Fruit fly (Drosophila melanogaster) whole organism, embryonic: ENCODE results near the gene nmdyn-D7.

Experiments used
- Antp ChIP-seq: fragments of 200-800 bp; sonication (Bioruptor generic); optimal IDR thresholded peaks from 3 replicates; lab custom pipeline; 2016; ENCODE audit warnings: missing biosample characterization, missing genetic modification characterization
- CG10209 ChIP-seq: fragments of 200-800 bp; sonication (Bioruptor generic); optimal IDR thresholded peaks from 3 replicates; lab custom pipeline; 2017; ENCODE audit warnings: missing biosample characterization, mild to moderate bottlenecking, missing genetic modification characterization, missing genetic modification reagents
- CG10959 ChIP-seq: fragments of 200-800 bp; sonication (Bioruptor generic); IDR thresholded peaks from 2 replicates; pipeline ENCODE4 v1.3.6; 2022; ENCODE audit warnings: missing biosample characterization, missing genetic modification characterization
- CG12104 ChIP-seq: fragments of 200-800 bp; sonication (Bioruptor generic); optimal IDR thresholded peaks from 3 replicates; lab custom pipeline; 2016; ENCODE audit warnings: missing biosample characterization, missing genetic modification characterization
- CG12659 ChIP-seq: fragments of 200-800 bp; sonication (Bioruptor generic); optimal IDR thresholded peaks from 3 replicates; lab custom pipeline; 2017; ENCODE audit warnings: mild to moderate bottlenecking, missing biosample characterization, missing genetic modification reagents, missing genetic modification characterization
- CG13296 ChIP-seq: fragments of 200-800 bp; sonication (Bioruptor generic); optimal IDR thresholded peaks from 3 replicates; lab custom pipeline; 2018; ENCODE audit warnings: missing biosample characterization, mild to moderate bottlenecking, missing genetic modification characterization
- CG14050 ChIP-seq: fragments of 200-800 bp; sonication (Bioruptor generic); IDR thresholded peaks from 3 replicates; pipeline ENCODE4 v1.3.6; 2022; ENCODE audit warnings: missing biosample characterization, missing genetic modification characterization
- CG14667 ChIP-seq: fragments of 200-800 bp; sonication (Bioruptor generic); IDR thresholded peaks from 2 replicates; pipeline ENCODE4 v1.3.6; 2022; ENCODE audit warnings: missing biosample characterization, missing genetic modification characterization
- CG1602 ChIP-seq: fragments of 200-800 bp; sonication (Bioruptor generic); optimal IDR thresholded peaks from 3 replicates; lab custom pipeline; 2016; ENCODE audit warnings: missing biosample characterization, missing genetic modification characterization
- CG17186 ChIP-seq: fragments of 200-800 bp; sonication (Bioruptor generic); optimal IDR thresholded peaks from 3 replicates; lab custom pipeline; 2017; ENCODE audit warnings: missing biosample characterization, missing genetic modification reagents, missing genetic modification characterization
- CG17568 ChIP-seq: fragments of 200-800 bp; sonication (Bioruptor generic); optimal IDR thresholded peaks from 2 replicates; lab custom pipeline; 2018; ENCODE audit warnings: missing biosample characterization, mild to moderate bottlenecking, missing genetic modification characterization, moderate library complexity
- CG2120 ChIP-seq: fragments of 200-800 bp; sonication (Bioruptor generic); optimal IDR thresholded peaks from 3 replicates; lab custom pipeline; 2016; ENCODE audit warnings: missing biosample characterization, missing genetic modification characterization
- CG31441 ChIP-seq: fragments of 200-800 bp; sonication (Bioruptor generic); IDR thresholded peaks from 2 replicates; pipeline ENCODE4 v1.3.6; 2022; ENCODE audit warnings: missing biosample characterization, missing genetic modification characterization
- CG34224 ChIP-seq: fragments of 200-800 bp; sonication (Bioruptor generic); IDR thresholded peaks from 3 replicates; pipeline ENCODE4 v1.3.6; 2022; ENCODE audit warnings: missing biosample characterization, missing genetic modification characterization; ENCODE audit not compliant: partially characterized antibody
- CG3838 ChIP-seq: fragments of 200-800 bp; sonication (Bioruptor generic); optimal IDR thresholded peaks from 3 replicates; lab custom pipeline; 2016; ENCODE audit warnings: missing biosample characterization, missing genetic modification characterization
- CG4282 ChIP-seq: fragments of 200-800 bp; sonication (Bioruptor generic); optimal IDR thresholded peaks from 2 replicates; lab custom pipeline; 2016; ENCODE audit warnings: missing biosample characterization, missing genetic modification characterization
- CG6683 ChIP-seq: fragments of 200-800 bp; sonication (Bioruptor generic); optimal IDR thresholded peaks from 2 replicates; lab custom pipeline; 2017; ENCODE audit warnings: missing biosample characterization, mild to moderate bottlenecking, missing genetic modification characterization, missing genetic modification reagents
- CG6765 ChIP-seq: fragments of 200-800 bp; sonication (Bioruptor generic); optimal IDR thresholded peaks from 3 replicates; lab custom pipeline; 2017; ENCODE audit warnings: missing biosample characterization, mild to moderate bottlenecking, missing genetic modification characterization
- CG8089 ChIP-seq: fragments of 200-800 bp; sonication (Bioruptor generic); optimal IDR thresholded peaks from 3 replicates; lab custom pipeline; 2016; ENCODE audit warnings: missing biosample characterization, missing genetic modification characterization
- CG8281 ChIP-seq: fragments of 200-800 bp; sonication (Bioruptor generic); optimal IDR thresholded peaks from 2 replicates; lab custom pipeline; 2018; ENCODE audit warnings: missing biosample characterization, mild to moderate bottlenecking, missing genetic modification characterization, moderate library complexity
- CG9727 ChIP-seq: fragments of 200-800 bp; sonication (Bioruptor generic); optimal IDR thresholded peaks from 3 replicates; lab custom pipeline; 2017; ENCODE audit warnings: missing biosample characterization, mild to moderate bottlenecking, missing genetic modification characterization
- CHES-1-like ChIP-seq: fragments of 200-800 bp; sonication (Bioruptor generic); optimal IDR thresholded peaks from 2 replicates; lab custom pipeline; 2016; ENCODE audit warnings: missing biosample characterization, missing genetic modification characterization
- Deaf1 ChIP-seq: fragments of 200-800 bp; optimal IDR thresholded peaks from 3 replicates; lab custom pipeline; 2019; ENCODE audit warnings: missing biosample characterization, mild to moderate bottlenecking, missing genetic modification characterization, moderate library complexity
- Doc3 ChIP-seq: fragments of 200-800 bp; sonication (Bioruptor generic); IDR thresholded peaks from 3 replicates; pipeline ENCODE4 v1.3.6; 2022; ENCODE audit warnings: missing biosample characterization, missing genetic modification characterization; ENCODE audit not compliant: partially characterized antibody
- H2.0 ChIP-seq: fragments of 200-800 bp; sonication (Bioruptor generic); IDR thresholded peaks from 2 replicates; pipeline ENCODE4 v1.3.6; 2022; ENCODE audit warnings: missing biosample characterization, missing genetic modification characterization
- HLH4C ChIP-seq: fragments of 200-800 bp; sonication (Bioruptor generic); IDR thresholded peaks from 3 replicates; pipeline ENCODE4 v1.3.6; 2022; ENCODE audit warnings: missing biosample characterization, missing genetic modification characterization; ENCODE audit not compliant: partially characterized antibody
- Hr3 ChIP-seq: fragments of 200-800 bp; sonication (Bioruptor generic); optimal IDR thresholded peaks from 3 replicates; lab custom pipeline; 2016; ENCODE audit warnings: missing biosample characterization, missing genetic modification characterization
- Hr78 ChIP-seq, 2 experiments: fragments of 200-800 bp in 1 of 2; fragments of >200 bp in 1 of 2; sonication (Bioruptor generic) in 1 of 2; optimal IDR thresholded peaks; 2 replicates each; lab custom pipeline; 2017 to 2019; ENCODE audit warnings: missing biosample characterization in 2 of 2, missing genetic modification characterization in 2 of 2, mild to moderate bottlenecking in 1 of 2, moderate library complexity in 1 of 2
- Pdp1 ChIP-seq, 2 experiments: fragments of 200-800 bp; sonication (Bioruptor generic); optimal IDR thresholded peaks; 3 replicates each; lab custom pipeline; 2016; ENCODE audit warnings: missing biosample characterization in 2 of 2, missing genetic modification characterization in 2 of 2, mild to moderate bottlenecking in 1 of 2, moderate library complexity in 1 of 2
- Sry-β ChIP-seq: fragments of 200-800 bp; sonication (Bioruptor generic); optimal IDR thresholded peaks from 2 replicates; lab custom pipeline; 2018; ENCODE audit warnings: missing biosample characterization, mild to moderate bottlenecking, missing genetic modification characterization, moderate library complexity
- aop ChIP-seq: fragments of 200-800 bp; sonication (Bioruptor generic); IDR thresholded peaks from 2 replicates; pipeline ENCODE4 v1.3.6; 2022; ENCODE audit warnings: missing biosample characterization, missing genetic modification characterization
- ap ChIP-seq: fragments of 200-800 bp; sonication (Bioruptor generic); IDR thresholded peaks from 2 replicates; pipeline ENCODE4 v1.3.6; 2022; ENCODE audit warnings: missing biosample characterization, missing genetic modification characterization
- cato ChIP-seq: fragments of 200-800 bp; sonication (Bioruptor generic); optimal IDR thresholded peaks from 2 replicates; lab custom pipeline; 2016; ENCODE audit warnings: missing biosample characterization, missing genetic modification characterization, borderline replicate concordance
- chm ChIP-seq: fragments of 200-800 bp; sonication (Bioruptor generic); IDR thresholded peaks from 2 replicates; pipeline ENCODE4 v1.3.6; 2022; ENCODE audit warnings: missing biosample characterization, missing genetic modification characterization
- corto ChIP-seq: fragments of 200-800 bp; sonication (Bioruptor generic); optimal IDR thresholded peaks from 2 replicates; lab custom pipeline; 2016; ENCODE audit warnings: missing biosample characterization, mild to moderate bottlenecking, missing genetic modification characterization, moderate library complexity
- dysf ChIP-seq: fragments of 200-800 bp; sonication (Bioruptor generic); IDR thresholded peaks from 3 replicates; pipeline ENCODE4 v1.3.6; 2022; ENCODE audit warnings: missing biosample characterization, missing genetic modification characterization
- fd3F ChIP-seq: fragments of 200-800 bp; sonication (Bioruptor generic); optimal IDR thresholded peaks from 2 replicates; lab custom pipeline; 2018; ENCODE audit warnings: missing biosample characterization, mild to moderate bottlenecking, missing genetic modification characterization, moderate library complexity
- fru ChIP-seq: fragments of >200 bp; optimal IDR thresholded peaks from 2 replicates; lab custom pipeline; 2017
- grau ChIP-seq: fragments of 200-800 bp; optimal IDR thresholded peaks from 3 replicates; lab custom pipeline; 2019; ENCODE audit warnings: missing biosample characterization, mild to moderate bottlenecking, missing genetic modification characterization, moderate library complexity
- jigr1 ChIP-seq: fragments of 200-800 bp; sonication (Bioruptor generic); IDR thresholded peaks from 3 replicates; pipeline ENCODE4 v1.3.6; 2022; ENCODE audit warnings: missing biosample characterization, missing genetic modification characterization
- lmd ChIP-seq: fragments of 200-800 bp; sonication (Bioruptor generic); IDR thresholded peaks from 2 replicates; pipeline ENCODE4 v1.3.6; 2022; ENCODE audit warnings: missing biosample characterization, missing genetic modification characterization
- sd ChIP-seq: fragments of 200-800 bp; sonication (Bioruptor generic); optimal IDR thresholded peaks from 3 replicates; lab custom pipeline; 2018; ENCODE audit warnings: missing biosample characterization, mild to moderate bottlenecking, missing genetic modification characterization, moderate library complexity
- seq ChIP-seq: fragments of 200-800 bp; sonication (Bioruptor generic); IDR thresholded peaks from 2 replicates; pipeline ENCODE4 v1.3.6; 2022; ENCODE audit warnings: missing biosample characterization, missing genetic modification characterization
- slou ChIP-seq: fragments of 200-800 bp; sonication (Bioruptor generic); optimal IDR thresholded peaks from 3 replicates; lab custom pipeline; 2016; ENCODE audit warnings: missing biosample characterization, missing genetic modification characterization
- slp2 ChIP-seq: fragments of 200-800 bp; sonication (Bioruptor generic); optimal IDR thresholded peaks from 2 replicates; lab custom pipeline; 2016; ENCODE audit warnings: missing biosample characterization, missing genetic modification characterization
- trh ChIP-seq: fragments of 200-800 bp; sonication (Bioruptor generic); optimal IDR thresholded peaks from 2 replicates; lab custom pipeline; 2016; ENCODE audit warnings: missing biosample characterization, missing genetic modification characterization
- usp ChIP-seq: fragments of >200 bp; optimal IDR thresholded peaks from 2 replicates; lab custom pipeline; 2017; ENCODE audit warnings: missing biosample characterization, missing genetic modification characterization
- vfl ChIP-seq: fragments of 200-800 bp; sonication (Bioruptor generic); optimal IDR thresholded peaks from 2 replicates; lab custom pipeline; 2016; ENCODE audit warnings: missing biosample characterization, missing genetic modification characterization
- wek ChIP-seq: fragments of 200-800 bp; sonication (Bioruptor generic); optimal IDR thresholded peaks from 3 replicates; lab custom pipeline; 2018; ENCODE audit warnings: missing biosample characterization, mild to moderate bottlenecking, missing genetic modification characterization, moderate library complexity
- wor ChIP-seq: fragments of 200-800 bp; sonication (Bioruptor generic); IDR thresholded peaks from 2 replicates; pipeline ENCODE4 v1.3.6; 2022; ENCODE audit warnings: missing biosample characterization, missing genetic modification characterization
- yki ChIP-seq: fragments of >200 bp; optimal IDR thresholded peaks from 3 replicates; lab custom pipeline; 2018

nmdyn-D7 gene

dm6 chr3R:9704183-9705007, 24.7 kb downstream of the nmdyn-D7 start (continued):
- TF ChIP-seq CG10959 (GFP tag; lab: Robert Waterston, UW) (no peak), chm (no peak), CHES-1-like (GFP tag; lab: Kevin White, UChicago) (no peak), trh (no peak), Hr3 (GFP tag; lab: Kevin White, UChicago) (no peak), corto (GFP tag; lab: Kevin White, UChicago) (no peak), CG6683 (GFP tag; lab: Kevin White, UChicago) (no peak), dysf (GFP tag; lab: Robert Waterston, UW) (no peak), CG3838 (GFP tag; lab: Kevin White, UChicago) (no peak), CG13296 (GFP tag; lab: Kevin White, UChicago) (no peak), HLH4C (GFP tag; lab: Robert Waterston, UW) (no peak), CG12659 (GFP tag; lab: Kevin White, UChicago) (no peak), Hr78 (GFP tag; optimal IDR thresholded peaks at IDR 0.05; lab: Kevin White, UChicago) (peak in 1 of 2 experiments; percentile 32), Sry-β (GFP tag; lab: Kevin White, UChicago) (no peak), CG8089 (GFP tag; lab: Kevin White, UChicago) (no peak), slp2 (GFP tag; lab: Kevin White, UChicago) (no peak), CG2120 (GFP tag; lab: Kevin White, UChicago) (peak; percentile 44), wek (GFP tag; lab: Kevin White, UChicago) (no peak), Antp (peak; percentile 3), lmd (GFP tag; lab: Robert Waterston, UW) (no peak), H2.0 (GFP tag; lab: Robert Waterston, UW) (no peak), grau (no peak), CG17186 (no peak), CG12104 (GFP tag; lab: Kevin White, UChicago) (no peak), aop (no peak), Pdp1 (GFP tag; optimal IDR thresholded peaks at IDR 0.05; lab: Kevin White, UChicago) (peak in 1 of 2 experiments; percentile 82), CG14050 (no peak), ap (GFP tag; lab: Robert Waterston, UW) (no peak), CG17568 (no peak), CG4282 (GFP tag; lab: Kevin White, UChicago) (no peak), wor (GFP tag; lab: Robert Waterston, UW) (no peak), cato (GFP tag; lab: Kevin White, UChicago) (no peak), fd3F (GFP tag; lab: Kevin White, UChicago) (no peak), usp (GFP tag; lab: Kevin White, UChicago) (no peak), slou (GFP tag; lab: Kevin White, UChicago) (no peak), CG34224 (GFP tag; lab: Robert Waterston, UW) (no peak), seq (GFP tag; lab: Robert Waterston, UW) (no peak), CG14667 (GFP tag; lab: Robert Waterston, UW) (no peak), vfl (GFP tag; lab: Kevin White, UChicago) (no peak), CG9727 (GFP tag; lab: Kevin White, UChicago) (no peak), CG31441 (GFP tag; lab: Robert Waterston, UW) (no peak), CG1602 (no peak), sd (tag; lab: Kevin White, UChicago) (peak; percentile 40), Deaf1 (tag; lab: Kevin White, UChicago) (no peak), CG8281 (tag; lab: Kevin White, UChicago) (no peak), CG10209 (GFP tag; lab: Kevin White, UChicago) (no peak), CG6765 (GFP tag; lab: Kevin White, UChicago) (peak; percentile 2), jigr1 (no peak), fru (lab: Kevin White, UChicago) (no peak), yki (lab: Kevin White, UChicago) (no peak), Doc3 (GFP tag; lab: Robert Waterston, UW) (no peak)
